Worm (Caenorhabditis elegans) whole organism, early embryonic: Measurements from ENCODE around the gene gei-3.

Experiments used
- ama-1 ChIP-seq: fragments of 150-350 bp; optimal IDR thresholded peaks from 2 replicates; lab custom pipeline; 2014
- ceh-36 ChIP-seq: sonication (generic microtip); optimal IDR thresholded peaks from 2 replicates; lab custom pipeline; 2016; ENCODE audit warnings: missing genetic modification characterization, inconsistent platforms, missing compliant biosample characterization
- flt-1 ChIP-seq: fragments of 200-800 bp; sonication (Bioruptor generic); IDR thresholded peaks from 2 replicates; pipeline ENCODE4 v1.3.6; 2022; ENCODE audit warnings: missing genetic modification characterization, missing compliant biosample characterization

DNA sequence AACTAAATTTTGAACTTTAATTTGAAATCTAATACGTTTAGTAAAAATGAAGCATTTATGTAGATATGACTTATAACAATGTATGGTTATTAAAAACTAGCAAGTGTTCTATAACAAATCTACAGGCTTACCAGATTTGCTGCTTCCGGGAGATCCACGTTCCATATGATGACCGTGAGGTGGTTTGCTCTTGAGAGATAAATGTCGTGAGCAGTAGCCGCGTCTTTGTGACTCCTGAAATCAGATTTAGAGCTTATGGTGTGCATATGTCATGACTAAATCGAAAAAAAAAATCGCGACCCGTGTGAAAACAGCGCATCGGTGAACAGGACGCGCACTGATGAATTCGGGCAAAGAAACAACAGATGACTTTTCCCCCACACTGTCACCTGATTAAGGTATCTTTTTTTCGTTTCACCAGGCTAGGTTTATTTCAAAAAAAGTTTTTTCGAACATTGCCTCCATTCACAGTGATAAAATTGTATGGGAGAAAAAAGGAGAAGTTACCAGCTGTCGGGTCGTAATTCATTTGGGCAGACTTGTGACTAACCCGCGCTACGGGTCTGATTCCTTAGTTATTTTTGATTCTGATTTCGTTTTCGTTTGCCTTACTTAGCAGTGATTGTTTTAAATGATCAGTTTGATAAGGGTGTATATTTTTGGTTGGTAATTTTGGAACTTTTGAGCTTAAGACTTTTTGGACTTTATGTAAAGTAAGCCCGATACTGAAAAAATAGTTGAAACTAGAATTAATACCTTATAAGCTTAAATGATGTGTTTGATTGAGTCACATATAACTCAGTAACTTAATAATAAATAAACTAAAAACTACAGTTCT, 5.1 kb downstream of the gei-3 start, which contains the start of gene nhr-27:
- TF ChIP-seq ceh-36 (tag; lab: Kevin White, UChicago) (no peak), ama-1 (lab: Kevin White, UChicago) (no peak), flt-1 (GFP tag; lab: Robert Waterston, UW) (no peak)
